Worm (Caenorhabditis elegans) whole organism, early embryonic: Measurements from ENCODE around the gene clec-183.

Source experiments
- ama-1 ChIP-seq: fragments of 150-350 bp; optimal IDR thresholded peaks from 2 replicates; lab custom pipeline; 2014
- flt-1 ChIP-seq: fragments of 200-800 bp; sonication (Bioruptor generic); IDR thresholded peaks from 2 replicates; pipeline ENCODE4 v1.3.6; 2022; ENCODE audit warnings: missing genetic modification characterization, missing compliant biosample characterization
- hmg-4 ChIP-seq: fragments of 200-800 bp; sonication (Bioruptor generic); optimal IDR thresholded peaks from 2 replicates; lab custom pipeline; 2018; ENCODE audit warnings: mild to moderate bottlenecking, missing genetic modification characterization, missing compliant biosample characterization

- TF ChIP-seq hmg-4 (GFP tag; lab: Kevin White, UChicago) (no peak), ama-1 (lab: Kevin White, UChicago) (no peak), flt-1 (no peak)
Observed at ce11 chrIV:9353728-9354127, 25.9 kb downstream of the clec-183 start.
